Worm (Caenorhabditis elegans) whole organism, L4/young adult: ENCODE results near the gene cdh-12.

ENCODE experiments used
- dao-5 ChIP-seq: sonication (generic microtip); optimal IDR thresholded peaks from 2 replicates; lab custom pipeline; 2016; ENCODE audit warnings: missing genotype, missing genetic modification characterization, moderate library complexity, missing compliant biosample characterization
- him-1 ChIP-seq: sonication (generic microtip); optimal IDR thresholded peaks from 2 replicates; lab custom pipeline; 2016; ENCODE audit warnings: missing genotype, missing genetic modification reagents, missing genetic modification characterization, missing compliant biosample characterization

DNA sequence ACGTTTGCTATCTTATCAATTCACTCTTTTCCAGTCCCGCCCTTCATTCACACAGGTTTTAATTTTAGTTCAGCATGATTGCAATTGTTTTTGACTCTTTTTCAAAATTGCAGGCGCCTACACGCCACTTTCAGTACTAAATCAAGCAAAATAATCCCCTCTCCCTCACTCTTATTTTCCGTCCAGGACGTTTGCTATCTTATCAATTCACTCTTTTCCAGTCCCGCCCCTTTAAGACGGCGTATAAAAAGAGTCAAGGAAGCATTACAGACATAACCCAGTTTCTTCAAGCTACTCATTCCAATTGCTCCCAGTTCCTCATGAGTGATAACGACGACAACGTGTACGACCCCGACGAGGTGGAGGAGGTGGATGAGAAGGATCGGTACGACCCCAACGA lies 62.8 kb downstream of the cdh-12 start, which contains the start of gene Y119D3B.21:
- TF ChIP-seq him-1 (no peak), dao-5 (tag; lab: Kevin White, UChicago) (no peak)
